Worm (Caenorhabditis elegans) whole organism, L1 larva: ENCODE data around the gene txdc-12.2.

ENCODE experiments used
- C04F5.9 ChIP-seq: sonication (generic microtip); optimal IDR thresholded peaks from 2 replicates; lab custom pipeline; 2016; ENCODE audit warnings: missing genetic modification characterization, missing compliant biosample characterization
- C16A3.4 ChIP-seq: fragments of 150-350 bp; optimal IDR thresholded peaks from 2 replicates; lab custom pipeline; 2014; ENCODE audit warnings: missing biosample characterization, missing genetic modification characterization
- aha-1 ChIP-seq: fragments of 150-350 bp; optimal IDR thresholded peaks from 2 replicates; lab custom pipeline; 2014; ENCODE audit warnings: missing biosample characterization, missing genetic modification characterization
- alr-1 ChIP-seq: fragments of 200-800 bp; sonication (Bioruptor generic); optimal IDR thresholded peaks from 2 replicates; lab custom pipeline; 2018; ENCODE audit warnings: borderline replicate concordance, mild to moderate bottlenecking, missing genetic modification characterization, missing compliant biosample characterization
- aly-2 ChIP-seq: fragments of 150-350 bp; optimal IDR thresholded peaks from 2 replicates; lab custom pipeline; 2014; ENCODE audit warnings: missing biosample characterization, missing genetic modification characterization
- ama-1 ChIP-seq: fragments of 150-350 bp; optimal IDR thresholded peaks from 2 replicates; lab custom pipeline; 2014
- blmp-1 ChIP-seq: fragments of 150-350 bp; optimal IDR thresholded peaks from 2 replicates; lab custom pipeline; 2014; ENCODE audit warnings: missing biosample characterization, missing genetic modification characterization
- ceh-63 ChIP-seq: fragments of 200-800 bp; sonication (Bioruptor generic); optimal IDR thresholded peaks from 2 replicates; lab custom pipeline; 2018; ENCODE audit warnings: mild to moderate bottlenecking, missing genetic modification characterization, missing compliant biosample characterization
- ceh-82 ChIP-seq, 3 experiments: fragments of 150-350 bp in 1 of 3; sonication (generic microtip) in 2 of 3; optimal IDR thresholded peaks; 2 replicates each; lab custom pipeline; 2014 to 2017; ENCODE audit warnings: missing biosample characterization in 3 of 3, missing genetic modification characterization in 3 of 3
- ceh-88 ChIP-seq: fragments of 200-800 bp; sonication (Bioruptor generic); IDR thresholded peaks from 2 replicates; pipeline ENCODE4 v1.3.6; 2022; ENCODE audit warnings: missing genetic modification characterization, missing compliant biosample characterization
- ceh-90 ChIP-seq: sonication (generic microtip); optimal IDR thresholded peaks from 2 replicates; lab custom pipeline; 2016; ENCODE audit warnings: missing genetic modification characterization, missing compliant biosample characterization
- ces-1 ChIP-seq: fragments of 150-350 bp; optimal IDR thresholded peaks from 2 replicates; lab custom pipeline; 2014; ENCODE audit warnings: missing biosample characterization, missing genetic modification reagents, missing genetic modification characterization
- dpl-1 ChIP-seq, 3 experiments: fragments of 150-350 bp in 2 of 3; sonication (generic microtip) in 1 of 3; optimal IDR thresholded peaks; 2 replicates each; lab custom pipeline; 2014 to 2017; ENCODE audit warnings: missing biosample characterization in 3 of 3, missing genetic modification characterization in 3 of 3, missing genetic modification reagents in 3 of 3
- dsc-1 ChIP-seq: sonication (generic microtip); optimal IDR thresholded peaks from 2 replicates; lab custom pipeline; 2016; ENCODE audit warnings: mild to moderate bottlenecking, missing genetic modification characterization, missing compliant biosample characterization
- efl-1 ChIP-seq, 4 experiments: fragments of 150-350 bp; optimal IDR thresholded peaks in 3 of 4; peaks in 1 of 4; 1 replicate in 1 of 4; 2 replicates in 3 of 4; lab custom pipeline; 2014; ENCODE audit warnings: missing biosample characterization in 2 of 4, missing genetic modification characterization in 2 of 4, missing genetic modification reagents in 2 of 4
- efl-3 ChIP-seq: fragments of 200-800 bp; sonication (Bioruptor generic); optimal IDR thresholded peaks from 2 replicates; lab custom pipeline; 2018; ENCODE audit warnings: mild to moderate bottlenecking, missing genetic modification characterization, missing compliant biosample characterization
- egl-13 ChIP-seq: sonication (generic microtip); optimal IDR thresholded peaks from 2 replicates; lab custom pipeline; 2016; ENCODE audit warnings: missing genotype, missing genetic modification reagents, missing genetic modification characterization, missing compliant biosample characterization
- elt-2 ChIP-seq: sonication (generic microtip); optimal IDR thresholded peaks from 2 replicates; lab custom pipeline; 2016; ENCODE audit warnings: missing genetic modification characterization, mild to moderate bottlenecking, inconsistent platforms, missing compliant biosample characterization, missing genetic modification reagents
- elt-3 ChIP-seq, 6 experiments: fragments of 150-350 bp in 1 of 6; sonication (generic microtip); optimal IDR thresholded peaks; 2 replicates each; lab custom pipeline; 2017 to 2018; ENCODE audit warnings: missing biosample characterization in 6 of 6, missing genetic modification characterization in 6 of 6, inconsistent platforms in 1 of 6
- ets-5 ChIP-seq: fragments of 200-800 bp; sonication (Bioruptor generic); IDR thresholded peaks from 2 replicates; pipeline ENCODE4 v1.3.6; 2022; ENCODE audit warnings: missing genetic modification characterization, missing compliant biosample characterization
- fos-1 ChIP-seq: fragments of 150-350 bp; optimal IDR thresholded peaks from 2 replicates; lab custom pipeline; 2014; ENCODE audit warnings: missing biosample characterization, missing genetic modification characterization
- grh-1 ChIP-seq: fragments of 200-800 bp; sonication (Bioruptor generic); IDR thresholded peaks from 2 replicates; pipeline ENCODE4 v1.3.6; 2022; ENCODE audit warnings: missing genetic modification reagents, missing genetic modification characterization, missing compliant biosample characterization
- hlh-4 ChIP-seq: sonication (generic microtip); optimal IDR thresholded peaks from 2 replicates; lab custom pipeline; 2016; ENCODE audit warnings: mild to moderate bottlenecking, missing genetic modification characterization, missing compliant biosample characterization
- hpl-2 ChIP-seq: fragments of 150-350 bp; optimal IDR thresholded peaks from 2 replicates; lab custom pipeline; 2014; ENCODE audit warnings: missing biosample characterization, missing genetic modification reagents, missing genetic modification characterization
- irx-1 ChIP-seq: sonication (generic microtip); optimal IDR thresholded peaks from 2 replicates; lab custom pipeline; 2016; ENCODE audit warnings: missing genetic modification characterization, missing compliant biosample characterization
- lin-14 ChIP-seq: fragments of 200-800 bp; sonication (Bioruptor generic); optimal IDR thresholded peaks from 2 replicates; lab custom pipeline; 2018; ENCODE audit warnings: mild to moderate bottlenecking, missing genetic modification characterization, moderate library complexity, missing compliant biosample characterization
- lin-15B ChIP-seq: fragments of 150-350 bp; sonication (generic microtip); optimal IDR thresholded peaks from 3 replicates; lab custom pipeline; 2014; ENCODE audit warnings: missing biosample characterization, missing genetic modification characterization
- lin-35 ChIP-seq, 2 experiments: fragments of 150-350 bp; optimal IDR thresholded peaks; 2 replicates each; lab custom pipeline; 2014; ENCODE audit warnings: missing biosample characterization in 2 of 2, missing genetic modification characterization in 2 of 2, missing genetic modification reagents in 2 of 2
- lin-39 ChIP-seq: fragments of 150-350 bp; optimal IDR thresholded peaks from 2 replicates; lab custom pipeline; 2014; ENCODE audit warnings: missing biosample characterization, missing genetic modification reagents, missing genetic modification characterization
- lir-3 ChIP-seq: sonication (generic microtip); optimal IDR thresholded peaks from 2 replicates; lab custom pipeline; 2016; ENCODE audit warnings: mild to moderate bottlenecking, missing genetic modification characterization, moderate library complexity, missing compliant biosample characterization; ENCODE audit not compliant: poor library complexity
- mab-9 ChIP-seq: fragments of 200-800 bp; sonication (Bioruptor generic); IDR thresholded peaks from 2 replicates; pipeline ENCODE4 v1.3.6; 2022; ENCODE audit warnings: missing genetic modification reagents, missing genetic modification characterization, missing compliant biosample characterization
- mef-2 ChIP-seq: fragments of 150-350 bp; optimal IDR thresholded peaks from 2 replicates; lab custom pipeline; 2014; ENCODE audit warnings: missing biosample characterization, missing genetic modification characterization
- mep-1 ChIP-seq: fragments of 150-350 bp; optimal IDR thresholded peaks from 2 replicates; lab custom pipeline; 2014; ENCODE audit warnings: missing biosample characterization, missing genetic modification characterization
- nhr-11 ChIP-seq: fragments of 150-350 bp; optimal IDR thresholded peaks from 2 replicates; lab custom pipeline; 2014; ENCODE audit warnings: missing biosample characterization, missing genetic modification characterization
- nhr-12 ChIP-seq: sonication (generic microtip); optimal IDR thresholded peaks from 2 replicates; lab custom pipeline; 2017; ENCODE audit warnings: missing biosample characterization, missing genetic modification characterization
- nhr-19 ChIP-seq: fragments of 200-800 bp; sonication (Bioruptor generic); conservative IDR thresholded peaks from 2 replicates; pipeline ENCODE4 v1.3.6; 2022; ENCODE audit warnings: missing genetic modification characterization, missing compliant biosample characterization
- nhr-237 ChIP-seq: fragments of 150-350 bp; optimal IDR thresholded peaks from 2 replicates; lab custom pipeline; 2014; ENCODE audit warnings: missing biosample characterization, missing genetic modification characterization
- nhr-28 ChIP-seq: fragments of 150-350 bp; optimal IDR thresholded peaks from 2 replicates; lab custom pipeline; 2014; ENCODE audit warnings: missing biosample characterization, missing genetic modification characterization
- nhr-47 ChIP-seq: sonication (generic microtip); optimal IDR thresholded peaks from 2 replicates; lab custom pipeline; 2016; ENCODE audit warnings: mild to moderate bottlenecking, missing genetic modification characterization, moderate library complexity, missing compliant biosample characterization
- nhr-71 ChIP-seq: sonication (generic microtip); optimal IDR thresholded peaks from 2 replicates; lab custom pipeline; 2016; ENCODE audit warnings: mild to moderate bottlenecking, missing genetic modification characterization, moderate library complexity, missing compliant biosample characterization
- nhr-76 ChIP-seq: sonication (generic microtip); optimal IDR thresholded peaks from 2 replicates; lab custom pipeline; 2017; ENCODE audit warnings: missing biosample characterization, missing genetic modification characterization
- nhr-84 ChIP-seq: sonication (generic microtip); optimal IDR thresholded peaks from 2 replicates; lab custom pipeline; 2017; ENCODE audit warnings: missing biosample characterization, missing genetic modification characterization
- nhr-90 ChIP-seq: sonication (generic microtip); optimal IDR thresholded peaks from 2 replicates; lab custom pipeline; 2016; ENCODE audit warnings: mild to moderate bottlenecking, missing genetic modification characterization, missing compliant biosample characterization; ENCODE audit not compliant: poor library complexity
- pag-3 ChIP-seq: sonication (generic microtip); optimal IDR thresholded peaks from 2 replicates; lab custom pipeline; 2017; ENCODE audit warnings: missing genetic modification characterization, mild to moderate bottlenecking, missing compliant biosample characterization, antibody characterized with exemption, borderline replicate concordance; ENCODE audit not compliant: insufficient read depth
- skn-1 ChIP-seq: fragments of 150-350 bp; optimal IDR thresholded peaks from 2 replicates; lab custom pipeline; 2014; ENCODE audit warnings: missing biosample characterization, missing genetic modification characterization
- snpc-4 ChIP-seq: fragments of 150-350 bp; optimal IDR thresholded peaks from 2 replicates; lab custom pipeline; 2014; ENCODE audit warnings: missing biosample characterization, missing genetic modification characterization
- sox-4 ChIP-seq: sonication (generic microtip); optimal IDR thresholded peaks from 2 replicates; lab custom pipeline; 2016; ENCODE audit warnings: missing genetic modification characterization, missing compliant biosample characterization
- tlp-1 ChIP-seq: fragments of 150-350 bp; optimal IDR thresholded peaks from 2 replicates; lab custom pipeline; 2014; ENCODE audit warnings: missing biosample characterization, missing genetic modification characterization
- unc-30 ChIP-seq: sonication (generic microtip); optimal IDR thresholded peaks from 2 replicates; lab custom pipeline; 2017; ENCODE audit warnings: missing biosample characterization, missing genetic modification characterization
- unc-62 ChIP-seq: fragments of 150-350 bp; optimal IDR thresholded peaks from 2 replicates; lab custom pipeline; 2014; ENCODE audit warnings: missing biosample characterization, missing genetic modification reagents, missing genetic modification characterization
- zip-4 ChIP-seq: fragments of 200-800 bp; sonication (Bioruptor generic); optimal IDR thresholded peaks from 2 replicates; lab custom pipeline; 2018; ENCODE audit warnings: mild to moderate bottlenecking, missing genetic modification characterization, moderate library complexity, missing compliant biosample characterization
- ztf-11 ChIP-seq, 2 experiments: sonication (generic microtip); optimal IDR thresholded peaks; 2 replicates each; lab custom pipeline; 2016 to 2017; ENCODE audit warnings: missing genetic modification characterization in 2 of 2, missing biosample characterization in 1 of 2, missing compliant biosample characterization in 1 of 2
- ztf-4 ChIP-seq: fragments of 150-350 bp; optimal IDR thresholded peaks from 2 replicates; lab custom pipeline; 2014; ENCODE audit warnings: missing biosample characterization, missing genetic modification characterization

Gene txdc-12.2

DNA sequence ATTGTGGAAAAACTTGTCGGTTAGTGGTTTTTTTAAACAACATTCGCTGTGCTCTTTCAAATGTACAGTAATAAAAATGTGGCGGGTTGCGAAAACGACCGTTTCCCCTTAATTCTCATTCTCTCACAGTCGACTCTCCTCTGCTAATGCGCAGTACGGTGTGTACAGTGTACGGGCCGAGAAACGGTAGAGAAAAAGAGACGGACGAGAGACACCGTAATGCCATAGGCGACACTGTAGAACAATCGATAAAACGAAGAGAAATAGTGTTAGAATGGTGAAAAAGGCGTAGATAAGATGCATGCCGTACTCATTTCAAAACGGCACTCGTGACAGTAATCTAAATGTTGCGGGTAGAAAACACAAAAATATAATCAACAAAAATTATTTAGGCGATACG, 16.2 kb downstream of the txdc-12.2 start:
- TF ChIP-seq alr-1 (tag; lab: Kevin White, UChicago) (no peak), hpl-2 (GFP tag; lab: Kevin White, UChicago) (no peak), C16A3.4 (tag; lab: Kevin White, UChicago) (no peak), aly-2 (tag; lab: Kevin White, UChicago) (no peak), efl-3 (no peak), irx-1 (tag; lab: Kevin White, UChicago) (no peak), ceh-82 (tag; optimal IDR thresholded peaks at IDR 0.05; lab: Kevin White, UChicago) (no peak), unc-30 (tag; lab: Kevin White, UChicago) (no peak), ceh-90 (tag; lab: Kevin White, UChicago) (no peak), ztf-11 (tag; optimal IDR thresholded peaks at IDR 0.05; lab: Kevin White, UChicago) (no peak), snpc-4 (tag; lab: Kevin White, UChicago) (peak; percentile 6), nhr-19 (no peak), lin-15B (tag; lab: Kevin White, UChicago) (no peak), mep-1 (tag; lab: Kevin White, UChicago) (peak; percentile 30), nhr-12 (tag; lab: Kevin White, UChicago) (no peak), dsc-1 (tag; lab: Kevin White, UChicago) (no peak), nhr-47 (tag; lab: Kevin White, UChicago) (no peak), nhr-71 (tag; lab: Kevin White, UChicago) (peak; percentile 29), mab-9 (no peak), grh-1 (no peak), nhr-76 (no peak), unc-62 (GFP tag; lab: Kevin White, UChicago) (no peak), sox-4 (tag; lab: Kevin White, UChicago) (no peak), ceh-63 (GFP tag; lab: Kevin White, UChicago) (no peak), nhr-28 (tag; lab: Kevin White, UChicago) (no peak), lir-3 (tag; lab: Kevin White, UChicago) (no peak), nhr-84 (tag; lab: Kevin White, UChicago) (no peak), zip-4 (no peak), nhr-237 (no peak), hlh-4 (tag; lab: Kevin White, UChicago) (no peak), dpl-1 (GFP tag; optimal IDR thresholded peaks at IDR 0.05; lab: Kevin White, UChicago) (no peak), fos-1 (no peak), lin-14 (GFP tag; lab: Kevin White, UChicago) (peak; percentile 31), ets-5 (no peak), C04F5.9 (tag; lab: Kevin White, UChicago) (no peak), nhr-90 (tag; lab: Kevin White, UChicago) (peak; percentile 44), mef-2 (tag; lab: Kevin White, UChicago) (no peak), nhr-11 (tag; lab: Kevin White, UChicago) (no peak), pag-3 (tag; lab: Kevin White, UChicago) (no peak), elt-3 (tag; optimal IDR thresholded peaks at IDR 0.05; lab: Kevin White, UChicago) (peak in 2 of 6 experiments; percentile 39 to 63), ama-1 (lab: Kevin White, UChicago) (no peak), ceh-88 (GFP tag; lab: Robert Waterston, UW) (no peak), ces-1 (GFP tag; lab: Kevin White, UChicago) (no peak), aha-1 (tag; lab: Kevin White, UChicago) (no peak), lin-39 (tag; lab: Kevin White, UChicago) (no peak), egl-13 (tag; lab: Kevin White, UChicago) (no peak), skn-1 (tag; lab: Kevin White, UChicago) (no peak), tlp-1 (tag; lab: Kevin White, UChicago) (no peak), ztf-4 (no peak), lin-35 (GFP tag; optimal IDR thresholded peaks at IDR 0.05; lab: Kevin White, UChicago) (peak in 1 of 2 experiments; percentile 77), elt-2 (tag; lab: Kevin White, UChicago) (peak; percentile 73), efl-1 (optimal IDR thresholded peaks at IDR 0.05; lab: Kevin White, UChicago) (no peak), efl-1 (GFP tag; optimal IDR thresholded peaks at IDR 0.05 in 1 of 2; lab: Kevin White, UChicago) (peak in 1 of 2 experiments; percentile 93), blmp-1 (tag; lab: Kevin White, UChicago) (peak; percentile 24)
